Fruit fly (Drosophila melanogaster) Kc167 (cell line): ENCODE measurements around the gene PH4alphaNE1.

ENCODE experiments used
- Myc ChIP-seq: fragments of >200 bp; optimal IDR thresholded peaks from 2 replicates; lab custom pipeline; 2017; ENCODE audit warnings: missing external identifiers
- Sin3A ChIP-seq: fragments of >200 bp; optimal IDR thresholded peaks from 2 replicates; lab custom pipeline; 2018; ENCODE audit warnings: missing external identifiers
- h ChIP-seq: fragments of >200 bp; optimal IDR thresholded peaks from 3 replicates; lab custom pipeline; 2018; ENCODE audit warnings: missing external identifiers
- insv ChIP-seq: fragments of >200 bp; optimal IDR thresholded peaks from 3 replicates; lab custom pipeline; 2018; ENCODE audit warnings: missing external identifiers
- psq ChIP-seq: fragments of >200 bp; optimal IDR thresholded peaks from 2 replicates; lab custom pipeline; 2017; ENCODE audit warnings: missing external identifiers
- ttk ChIP-seq: sonication (Bioruptor generic); optimal IDR thresholded peaks from 2 replicates; lab custom pipeline; 2017; ENCODE audit warnings: missing external identifiers

The PH4alphaNE1 gene

dm6 chr3R:30476367-30476766 lies 23.8 kb downstream of the PH4alphaNE1 start, which contains the start of gene spdo:
spdo (plus strand) TSS chr3R:30476684.
- TF ChIP-seq Myc (lab: Kevin White, UChicago) (no peak), Sin3A (lab: Kevin White, UChicago) (no peak), h (lab: Kevin White, UChicago) (no peak)

DNA sequence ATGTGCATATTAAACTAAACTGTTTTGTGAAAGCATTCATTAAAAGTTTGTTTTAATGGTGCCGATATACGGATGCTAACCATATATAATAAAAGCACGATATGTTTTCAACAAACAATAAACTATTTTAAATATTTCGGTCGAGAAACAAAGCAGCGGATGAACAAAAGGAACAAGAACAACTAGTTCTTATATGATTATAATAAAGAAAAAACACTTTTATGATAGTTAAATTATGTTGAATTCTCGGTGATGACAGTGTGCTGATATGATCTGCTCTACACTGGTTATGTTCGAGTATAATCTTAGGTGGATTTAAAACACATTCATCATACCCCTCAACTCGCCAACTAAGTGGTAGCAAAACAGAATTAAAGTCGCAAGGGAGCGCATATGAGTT lies 24.2 kb downstream of the PH4alphaNE1 start:
- TF ChIP-seq insv (lab: Kevin White, UChicago) (no peak), ttk (lab: Kevin White, UChicago) (no peak), h (lab: Kevin White, UChicago) (no peak), Myc (lab: Kevin White, UChicago) (no peak), Sin3A (lab: Kevin White, UChicago) (no peak), psq (lab: Kevin White, UChicago) (no peak)

DNA sequence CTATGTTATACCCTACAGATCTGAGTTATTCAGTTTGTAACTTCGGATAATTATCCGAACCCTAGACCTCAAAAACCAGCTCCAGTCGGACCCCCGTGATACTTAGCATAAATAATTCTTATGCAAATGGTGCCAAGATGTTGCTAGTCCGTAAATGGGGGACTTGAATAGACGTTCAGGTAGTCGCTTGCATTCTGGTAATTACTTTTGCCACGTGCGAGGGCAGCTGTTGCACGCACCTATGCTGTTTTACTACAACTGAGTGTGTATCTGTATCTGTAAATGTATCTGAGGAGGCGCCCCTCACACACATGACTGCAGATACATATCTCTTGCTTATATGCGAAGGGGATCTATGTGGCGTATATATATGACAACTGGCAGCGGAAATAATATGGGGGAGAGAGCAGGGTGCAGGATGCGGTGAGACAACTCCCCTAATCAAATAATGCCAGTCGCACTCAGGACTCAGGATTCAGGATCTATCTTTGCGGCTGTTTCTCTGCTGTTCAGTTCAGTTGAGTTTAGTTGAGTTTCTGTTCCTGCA lies 25.4 kb downstream of the PH4alphaNE1 start:
- TF ChIP-seq h (lab: Kevin White, UChicago) (no peak), ttk (lab: Kevin White, UChicago) (no peak), psq (lab: Kevin White, UChicago) (no peak), Sin3A (lab: Kevin White, UChicago) (no peak), insv (lab: Kevin White, UChicago) (no peak), Myc (lab: Kevin White, UChicago) (no peak)

- TF ChIP-seq Myc (lab: Kevin White, UChicago) (no peak), h (lab: Kevin White, UChicago) (no peak), psq (lab: Kevin White, UChicago) (no peak), ttk (lab: Kevin White, UChicago) (no peak), Sin3A (lab: Kevin White, UChicago) (no peak), insv (lab: Kevin White, UChicago) (no peak)
These were observed 27.8 kb downstream of the PH4alphaNE1 start for dm6 chr3R:30472331-30472730.

dm6 chr3R:30470690-30471089 lies 29.4 kb downstream of the PH4alphaNE1 start:
- no peak for TF ChIP-seq Myc (lab: Kevin White, UChicago)
- no peak for TF ChIP-seq psq (lab: Kevin White, UChicago)
- TF ChIP-seq ttk (lab: Kevin White, UChicago), result no peak
- TF ChIP-seq Sin3A (lab: Kevin White, UChicago), result no peak
- no peak for TF ChIP-seq h (lab: Kevin White, UChicago)
- TF ChIP-seq insv (lab: Kevin White, UChicago), result no peak

dm6 chr3R:30467062-30467461 lies 33.1 kb downstream of the PH4alphaNE1 start:
- TF ChIP-seq psq (lab: Kevin White, UChicago) (no peak), h (lab: Kevin White, UChicago) (no peak), ttk (lab: Kevin White, UChicago) (no peak), Myc (lab: Kevin White, UChicago) (no peak), Sin3A (lab: Kevin White, UChicago) (no peak), insv (lab: Kevin White, UChicago) (no peak)

dm6 chr3R:30466515-30466914 lies 33.6 kb downstream of the PH4alphaNE1 start:
- no peak for TF ChIP-seq Sin3A (lab: Kevin White, UChicago)
- TF ChIP-seq insv (lab: Kevin White, UChicago), result no peak
- no peak for TF ChIP-seq h (lab: Kevin White, UChicago)
- TF ChIP-seq psq (lab: Kevin White, UChicago), result no peak
- no peak for TF ChIP-seq ttk (lab: Kevin White, UChicago)

DNA sequence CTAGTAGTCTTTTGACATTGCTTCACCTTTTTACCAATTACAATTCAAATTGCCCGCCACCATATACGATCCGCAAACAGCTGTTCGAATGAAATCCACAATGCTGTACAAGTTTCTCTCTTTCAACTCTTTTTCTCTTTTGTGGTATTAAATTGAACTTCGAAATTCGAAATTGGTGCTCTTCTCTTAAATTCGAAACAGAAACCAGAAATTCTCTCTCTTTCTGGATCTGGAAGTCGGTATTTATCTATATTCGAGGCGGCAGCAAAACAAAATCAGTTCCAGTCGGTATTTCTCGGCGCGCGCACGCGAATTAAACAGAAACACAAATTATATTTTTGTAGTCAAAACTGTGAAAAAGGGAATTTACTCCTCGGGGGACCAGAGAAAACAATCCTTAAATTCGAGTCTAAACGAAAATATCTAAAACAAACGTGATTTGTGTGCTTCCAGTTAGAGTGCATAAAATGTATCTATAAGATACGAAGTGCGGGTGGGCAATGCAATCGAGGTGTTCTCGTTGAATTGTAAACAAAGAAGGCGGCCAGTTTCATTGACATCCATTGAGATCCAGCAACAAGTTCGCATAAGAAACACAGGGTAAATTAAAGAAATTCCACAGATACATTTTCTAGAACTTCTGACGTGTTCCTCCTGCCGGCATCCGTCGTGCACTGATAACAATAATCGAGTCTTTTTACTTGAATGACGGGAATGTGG lies 34.2 kb downstream of the PH4alphaNE1 start, which contains the start of gene PH4alphaEFB:
Gene PH4alphaEFB, plus strand, starts transcription at position 276 of the 720 bp plus-strand sequence.
- TF ChIP-seq ttk (lab: Kevin White, UChicago) (no peak), Sin3A (lab: Kevin White, UChicago) (no peak), Myc (lab: Kevin White, UChicago) (no peak), insv (lab: Kevin White, UChicago) (no peak), psq (lab: Kevin White, UChicago) (no peak), h (lab: Kevin White, UChicago) (no peak)

DNA sequence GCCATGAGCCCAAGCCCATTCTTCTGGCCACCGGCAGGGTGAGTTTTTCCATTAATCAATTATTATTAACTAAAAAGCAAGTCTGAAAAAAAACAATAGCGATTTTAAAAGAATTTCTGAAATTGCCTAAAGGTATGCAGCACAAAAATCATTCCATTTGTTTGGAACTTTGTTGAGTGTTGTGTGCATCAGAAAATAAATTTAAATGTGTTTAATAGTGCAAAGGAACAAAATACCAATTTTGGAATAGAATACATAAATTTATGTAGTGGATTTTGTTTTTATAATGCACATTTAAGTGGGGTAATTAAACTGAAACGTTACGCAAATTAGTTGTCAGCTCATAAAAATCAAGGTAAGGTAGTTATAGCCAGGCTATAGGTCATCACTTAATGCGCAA lies 35.9 kb downstream of the PH4alphaNE1 start:
- no peak for TF ChIP-seq ttk (lab: Kevin White, UChicago)

dm6 chr3R:30461608-30462243 lies 38.4 kb downstream of the PH4alphaNE1 start:
- no peak for TF ChIP-seq insv (lab: Kevin White, UChicago)
- no peak for TF ChIP-seq Sin3A (lab: Kevin White, UChicago)
- TF ChIP-seq Myc (lab: Kevin White, UChicago), result no peak
- no peak for TF ChIP-seq h (lab: Kevin White, UChicago)
- TF ChIP-seq ttk (lab: Kevin White, UChicago), result no peak
- TF ChIP-seq psq (lab: Kevin White, UChicago), result no peak

DNA sequence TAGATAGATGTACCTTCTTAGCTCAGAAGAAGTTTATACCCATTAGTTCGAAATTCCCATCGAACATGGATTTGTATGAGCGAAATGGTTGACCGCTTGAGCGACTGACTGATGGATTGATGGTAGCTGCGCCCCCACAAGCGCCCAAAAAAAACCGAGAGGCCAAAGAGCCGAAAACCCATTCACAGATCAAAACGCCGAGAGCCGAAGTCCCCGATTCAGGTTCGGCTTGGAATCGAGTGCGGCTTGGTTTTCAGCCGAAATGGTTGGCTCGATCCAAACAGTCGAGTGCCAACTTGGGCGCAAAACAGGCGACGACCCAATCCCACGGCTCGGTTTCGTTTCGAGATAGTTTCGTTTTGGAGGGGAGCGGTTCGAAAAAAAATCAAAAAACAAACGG lies 39.9 kb downstream of the PH4alphaNE1 start:
- TF ChIP-seq h (lab: Kevin White, UChicago), result no peak
- TF ChIP-seq ttk (lab: Kevin White, UChicago), result no peak
- TF ChIP-seq psq (lab: Kevin White, UChicago), result no peak
- no peak for TF ChIP-seq Myc (lab: Kevin White, UChicago)
- TF ChIP-seq Sin3A (lab: Kevin White, UChicago), result no peak
- TF ChIP-seq insv (lab: Kevin White, UChicago), result no peak
